Fruit fly (Drosophila melanogaster) whole organism, embryonic: ENCODE measurements around the gene Tsp96F.

Experiments used
- B-H1 ChIP-seq: fragments of 200-800 bp; sonication (Bioruptor generic); IDR thresholded peaks from 3 replicates; pipeline ENCODE4 v1.3.6; 2022; ENCODE audit warnings: missing biosample characterization, missing genetic modification characterization
- CG10321 ChIP-seq: fragments of 200-800 bp; sonication (Bioruptor generic); IDR thresholded peaks from 2 replicates; pipeline ENCODE4 v1.3.6; 2022; ENCODE audit warnings: missing biosample characterization, missing genetic modification characterization
- CG10959 ChIP-seq: fragments of 200-800 bp; sonication (Bioruptor generic); IDR thresholded peaks from 2 replicates; pipeline ENCODE4 v1.3.6; 2022; ENCODE audit warnings: missing biosample characterization, missing genetic modification characterization
- CG14014 ChIP-seq: fragments of 200-800 bp; sonication (Bioruptor generic); IDR thresholded peaks from 2 replicates; pipeline ENCODE4 v1.3.6; 2022; ENCODE audit warnings: missing biosample characterization, missing genetic modification characterization
- CG14860 ChIP-seq: fragments of 200-800 bp; sonication (Bioruptor generic); IDR thresholded peaks from 3 replicates; pipeline ENCODE4 v1.3.6; 2022; ENCODE audit warnings: missing biosample characterization, missing genetic modification characterization; ENCODE audit not compliant: partially characterized antibody
- CG15514 ChIP-seq: fragments of 200-800 bp; sonication (Bioruptor generic); optimal IDR thresholded peaks from 3 replicates; lab custom pipeline; 2017; ENCODE audit warnings: missing biosample characterization, missing genetic modification characterization, mild to moderate bottlenecking, moderate library complexity, missing genetic modification reagents
- CG16779 ChIP-seq: fragments of 200-800 bp; sonication (Bioruptor generic); IDR thresholded peaks from 2 replicates; pipeline ENCODE4 v1.3.6; 2022; ENCODE audit warnings: missing biosample characterization, missing genetic modification characterization
- CG17361 ChIP-seq: fragments of 200-800 bp; sonication (Bioruptor generic); IDR thresholded peaks from 3 replicates; pipeline ENCODE4 v1.3.6; 2022; ENCODE audit warnings: missing biosample characterization, missing genetic modification characterization
- CG18011 ChIP-seq: fragments of 200-800 bp; sonication (Bioruptor generic); optimal IDR thresholded peaks from 2 replicates; lab custom pipeline; 2017; ENCODE audit warnings: missing biosample characterization, missing genetic modification characterization, mild to moderate bottlenecking, moderate library complexity, missing genotype
- CG18764 ChIP-seq: fragments of 200-800 bp; sonication (Bioruptor generic); optimal IDR thresholded peaks from 3 replicates; lab custom pipeline; 2016; ENCODE audit warnings: missing biosample characterization, missing genetic modification characterization
- CG2202 ChIP-seq: fragments of 200-800 bp; sonication (Bioruptor generic); optimal IDR thresholded peaks from 2 replicates; lab custom pipeline; 2018; ENCODE audit warnings: missing biosample characterization, mild to moderate bottlenecking, missing genetic modification characterization
- CG3065 ChIP-seq: fragments of 200-800 bp; sonication (Bioruptor generic); optimal IDR thresholded peaks from 2 replicates; lab custom pipeline; 2016; ENCODE audit warnings: missing biosample characterization, missing genetic modification characterization
- CG31441 ChIP-seq: fragments of 200-800 bp; sonication (Bioruptor generic); IDR thresholded peaks from 2 replicates; pipeline ENCODE4 v1.3.6; 2022; ENCODE audit warnings: missing biosample characterization, missing genetic modification characterization
- CG4707 ChIP-seq: fragments of 200-800 bp; sonication (Bioruptor generic); optimal IDR thresholded peaks from 2 replicates; lab custom pipeline; 2018; ENCODE audit warnings: missing biosample characterization, mild to moderate bottlenecking, missing genetic modification characterization, moderate library complexity
- CG5180 ChIP-seq: fragments of 200-800 bp; sonication (Bioruptor generic); optimal IDR thresholded peaks from 3 replicates; lab custom pipeline; 2017; ENCODE audit warnings: missing biosample characterization, missing genetic modification characterization, mild to moderate bottlenecking, moderate library complexity, missing genetic modification reagents
- CG9609 ChIP-seq: fragments of 200-800 bp; sonication (Bioruptor generic); optimal IDR thresholded peaks from 3 replicates; lab custom pipeline; 2016; ENCODE audit warnings: missing biosample characterization, missing genetic modification characterization
- CG9727 ChIP-seq: fragments of 200-800 bp; sonication (Bioruptor generic); optimal IDR thresholded peaks from 3 replicates; lab custom pipeline; 2017; ENCODE audit warnings: missing biosample characterization, mild to moderate bottlenecking, missing genetic modification characterization
- CG9797 ChIP-seq: fragments of 200-800 bp; sonication (Bioruptor generic); optimal IDR thresholded peaks from 3 replicates; lab custom pipeline; 2018; ENCODE audit warnings: missing biosample characterization, mild to moderate bottlenecking, missing genetic modification characterization
- CG9817 ChIP-seq: fragments of 200-800 bp; sonication (Bioruptor generic); optimal IDR thresholded peaks from 2 replicates; lab custom pipeline; 2018; ENCODE audit warnings: missing biosample characterization, mild to moderate bottlenecking, missing genetic modification characterization, moderate library complexity
- CkIIα-i1 ChIP-seq: fragments of 200-800 bp; sonication (Bioruptor generic); IDR thresholded peaks from 2 replicates; pipeline ENCODE4 v1.3.6; 2022; ENCODE audit warnings: missing biosample characterization, missing genetic modification characterization
- CoRest ChIP-seq: fragments of 200-800 bp; sonication (Bioruptor generic); optimal IDR thresholded peaks from 3 replicates; lab custom pipeline; 2018; ENCODE audit warnings: missing biosample characterization, mild to moderate bottlenecking, missing genetic modification characterization, moderate library complexity
- Hr78 ChIP-seq, 2 experiments: fragments of 200-800 bp in 1 of 2; fragments of >200 bp in 1 of 2; sonication (Bioruptor generic) in 1 of 2; optimal IDR thresholded peaks; 2 replicates each; lab custom pipeline; 2017 to 2019; ENCODE audit warnings: missing biosample characterization in 2 of 2, missing genetic modification characterization in 2 of 2, mild to moderate bottlenecking in 1 of 2, moderate library complexity in 1 of 2
- Lhr ChIP-seq: fragments of 200-800 bp; sonication (Bioruptor generic); optimal IDR thresholded peaks from 3 replicates; lab custom pipeline; 2017; ENCODE audit warnings: mild to moderate bottlenecking, missing biosample characterization, missing genetic modification reagents, missing genetic modification characterization
- Meics ChIP-seq: fragments of 200-800 bp; sonication (Bioruptor generic); optimal IDR thresholded peaks from 2 replicates; lab custom pipeline; 2017; ENCODE audit warnings: missing biosample characterization, mild to moderate bottlenecking, missing genetic modification characterization
- Six4 ChIP-seq: fragments of 200-800 bp; sonication (Bioruptor generic); optimal IDR thresholded peaks from 2 replicates; lab custom pipeline; 2016; ENCODE audit warnings: missing biosample characterization, missing genetic modification characterization
- Xrp1 ChIP-seq: fragments of 200-800 bp; sonication (Bioruptor generic); IDR thresholded peaks from 2 replicates; pipeline ENCODE4 v1.3.6; 2022; ENCODE audit warnings: missing biosample characterization, missing genetic modification characterization
- ash1 ChIP-seq: fragments of 200-800 bp; sonication (Bioruptor generic); optimal IDR thresholded peaks from 2 replicates; lab custom pipeline; 2018; ENCODE audit warnings: missing biosample characterization, mild to moderate bottlenecking, missing genetic modification characterization
- az2 ChIP-seq: fragments of 200-800 bp; sonication (Bioruptor generic); optimal IDR thresholded peaks from 3 replicates; lab custom pipeline; 2016; ENCODE audit warnings: missing biosample characterization, missing genetic modification characterization
- bab2 ChIP-seq: fragments of 200-800 bp; sonication (Bioruptor generic); optimal IDR thresholded peaks from 2 replicates; lab custom pipeline; 2016; ENCODE audit warnings: missing biosample characterization, missing genetic modification characterization
- da ChIP-seq: fragments of 200-800 bp; sonication (Bioruptor generic); optimal IDR thresholded peaks from 2 replicates; lab custom pipeline; 2016; ENCODE audit warnings: missing biosample characterization, missing genetic modification characterization
- dimm ChIP-seq: fragments of 200-800 bp; sonication (Bioruptor generic); IDR thresholded peaks from 2 replicates; pipeline ENCODE4 v1.3.6; 2022; ENCODE audit warnings: missing biosample characterization, missing genetic modification characterization
- eyg ChIP-seq: fragments of 200-800 bp; sonication (Bioruptor generic); optimal IDR thresholded peaks from 3 replicates; lab custom pipeline; 2016; ENCODE audit warnings: missing biosample characterization, missing genetic modification characterization
- fu2 ChIP-seq: fragments of 200-800 bp; sonication (Bioruptor generic); optimal IDR thresholded peaks from 2 replicates; lab custom pipeline; 2016; ENCODE audit warnings: missing biosample characterization, missing genetic modification characterization
- gfzf ChIP-seq: fragments of 200-800 bp; sonication (Bioruptor generic); optimal IDR thresholded peaks from 2 replicates; lab custom pipeline; 2016; ENCODE audit warnings: missing biosample characterization, mild to moderate bottlenecking, missing genetic modification characterization, moderate library complexity
- hkb ChIP-seq, 2 experiments: fragments of 200-800 bp in 1 of 2; fragments of >200 bp in 1 of 2; sonication (Bioruptor generic) in 1 of 2; IDR thresholded peaks in 1 of 2; optimal IDR thresholded peaks in 1 of 2; 2 replicates each; pipeline versions ENCODE4 v1.3.6 to Lab custom; 2017 to 2022; ENCODE audit warnings: missing biosample characterization in 1 of 2, missing genetic modification characterization in 1 of 2
- klu ChIP-seq: fragments of 200-800 bp; sonication (Bioruptor generic); IDR thresholded peaks from 2 replicates; pipeline ENCODE4 v1.3.6; 2022; ENCODE audit warnings: missing biosample characterization, missing genetic modification characterization
- lilli ChIP-seq: fragments of 200-800 bp; sonication (Bioruptor generic); optimal IDR thresholded peaks from 3 replicates; lab custom pipeline; 2016; ENCODE audit warnings: missing biosample characterization, missing genetic modification characterization
- mirr ChIP-seq: fragments of 200-800 bp; sonication (Bioruptor generic); optimal IDR thresholded peaks from 3 replicates; lab custom pipeline; 2018; ENCODE audit warnings: missing biosample characterization, mild to moderate bottlenecking, missing genetic modification characterization
- mld ChIP-seq: fragments of 200-800 bp; sonication (Bioruptor generic); IDR thresholded peaks from 3 replicates; pipeline ENCODE4 v1.3.6; 2022; ENCODE audit warnings: missing biosample characterization, missing genetic modification characterization; ENCODE audit not compliant: partially characterized antibody
- nerfin-1 ChIP-seq: fragments of 200-800 bp; sonication (Bioruptor generic); optimal IDR thresholded peaks from 3 replicates; lab custom pipeline; 2019; ENCODE audit warnings: missing biosample characterization, mild to moderate bottlenecking, missing genetic modification characterization, moderate library complexity
- nmo ChIP-seq: fragments of 200-800 bp; sonication (Bioruptor generic); optimal IDR thresholded peaks from 2 replicates; lab custom pipeline; 2018; ENCODE audit warnings: missing biosample characterization, mild to moderate bottlenecking, missing genetic modification characterization, moderate library complexity
- oc ChIP-seq: fragments of 200-800 bp; sonication (Bioruptor generic); optimal IDR thresholded peaks from 2 replicates; lab custom pipeline; 2018; ENCODE audit warnings: missing biosample characterization, mild to moderate bottlenecking, missing genetic modification characterization, moderate library complexity
- p53 ChIP-seq: fragments of 200-800 bp; sonication (Bioruptor generic); optimal IDR thresholded peaks from 2 replicates; lab custom pipeline; 2016; ENCODE audit warnings: missing biosample characterization, missing genetic modification characterization
- prd ChIP-seq, 3 experiments: fragments of >200 bp in 2 of 3; fragments of 200-800 bp in 1 of 3; sonication (Bioruptor generic) in 1 of 3; optimal IDR thresholded peaks in 2 of 3; IDR thresholded peaks in 1 of 3; 2 replicates in 2 of 3; 3 replicates in 1 of 3; pipeline versions ENCODE4 v1.3.6 to Lab custom; 2017 to 2022; ENCODE audit warnings: missing biosample characterization in 1 of 3, missing genetic modification characterization in 1 of 3
- pros ChIP-seq: fragments of 200-800 bp; sonication (Bioruptor generic); optimal IDR thresholded peaks from 3 replicates; lab custom pipeline; 2019; ENCODE audit warnings: missing biosample characterization, mild to moderate bottlenecking, missing genetic modification characterization, moderate library complexity
- ranshi ChIP-seq: fragments of 200-800 bp; sonication (Bioruptor generic); IDR thresholded peaks from 2 replicates; pipeline ENCODE4 v1.3.6; 2022; ENCODE audit warnings: missing biosample characterization, missing genetic modification characterization
- sima ChIP-seq: fragments of 200-800 bp; sonication (Bioruptor generic); optimal IDR thresholded peaks from 2 replicates; lab custom pipeline; 2016; ENCODE audit warnings: missing biosample characterization, missing genetic modification characterization
- so ChIP-seq: fragments of 200-800 bp; sonication (Bioruptor generic); IDR thresholded peaks from 3 replicates; pipeline ENCODE4 v1.3.6; 2022; ENCODE audit warnings: missing biosample characterization, missing genetic modification characterization
- tna ChIP-seq: fragments of 200-800 bp; sonication (Bioruptor generic); IDR thresholded peaks from 2 replicates; pipeline ENCODE4 v1.3.6; 2022; ENCODE audit warnings: missing biosample characterization, missing genetic modification characterization; ENCODE audit not compliant: partially characterized antibody
- tup ChIP-seq: fragments of 200-800 bp; sonication (Bioruptor generic); optimal IDR thresholded peaks from 2 replicates; lab custom pipeline; 2016; ENCODE audit warnings: missing biosample characterization, mild to moderate bottlenecking, missing genetic modification characterization, moderate library complexity

The Tsp96F gene

DNA sequence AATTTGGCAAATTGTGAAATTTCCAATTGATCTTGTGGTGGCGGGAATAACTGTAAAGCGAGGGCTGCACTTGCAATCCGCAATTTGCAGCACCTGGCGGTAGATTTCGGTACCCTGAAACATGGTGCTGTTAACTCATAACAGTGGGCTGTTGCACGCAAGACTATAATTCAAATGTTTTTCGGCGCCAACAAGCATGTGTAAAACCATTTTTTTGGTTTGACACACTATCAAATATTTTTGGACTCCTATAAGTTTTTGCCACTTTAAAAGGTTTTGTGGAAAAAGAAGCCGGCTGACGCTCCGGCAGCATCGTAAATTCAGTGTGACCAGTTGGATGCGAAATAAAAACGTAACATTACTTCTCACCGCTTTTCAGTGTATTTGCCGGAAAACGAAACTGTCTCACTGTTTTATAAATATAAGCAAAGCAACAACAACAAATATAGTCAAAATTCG lies 30.0 kb downstream of the Tsp96F start, which contains the start of the genes CG14545 and CG5886 (continued):
- no peak for TF ChIP-seq mld (GFP tag; lab: Robert Waterston, UW)
- no peak for TF ChIP-seq ranshi (GFP tag; lab: Robert Waterston, UW)
- TF ChIP-seq ash1: no peak
- no peak for TF ChIP-seq CG14860 (GFP tag; lab: Robert Waterston, UW)
- TF ChIP-seq gfzf (GFP tag; lab: Kevin White, UChicago): peak; percentile 91
- peak; percentile 85 for TF ChIP-seq CG9797 (GFP tag; lab: Kevin White, UChicago)
- no peak for TF ChIP-seq da (GFP tag; lab: Kevin White, UChicago)
- TF ChIP-seq CG18764 (GFP tag; lab: Kevin White, UChicago): no peak
- no peak for TF ChIP-seq CG5180 (GFP tag; lab: Kevin White, UChicago)
- TF ChIP-seq p53 (GFP tag; lab: Kevin White, UChicago): no peak
- TF ChIP-seq oc (tag; lab: Kevin White, UChicago): no peak
- TF ChIP-seq CG14014: no peak
- no peak for TF ChIP-seq mirr (GFP tag; lab: Kevin White, UChicago)
- TF ChIP-seq az2 (GFP tag; lab: Kevin White, UChicago): no peak
- TF ChIP-seq tna (GFP tag; lab: Robert Waterston, UW): no peak
- peak; percentile 93 for TF ChIP-seq hkb (optimal IDR thresholded peaks at IDR 0.05; lab: Kevin White, UChicago)
- no peak for TF ChIP-seq hkb (GFP tag; IDR thresholded peaks at IDR 0.05; lab: Robert Waterston, UW)
- no peak for TF ChIP-seq CG9817 (tag; lab: Kevin White, UChicago)
- TF ChIP-seq bab2 (GFP tag; lab: Kevin White, UChicago): no peak
- TF ChIP-seq Xrp1 (GFP tag; lab: Robert Waterston, UW): no peak
- peak; percentile 23 for TF ChIP-seq CoRest (tag; lab: Kevin White, UChicago)
- TF ChIP-seq CG17361: no peak; the same call in 2 of the 3 replicates
- no peak for TF ChIP-seq B-H1 (GFP tag; lab: Robert Waterston, UW)
- TF ChIP-seq CG31441 (GFP tag; lab: Robert Waterston, UW): no peak
- TF ChIP-seq Hr78 (GFP tag; optimal IDR thresholded peaks at IDR 0.05; lab: Kevin White, UChicago): no peak
- no peak for TF ChIP-seq tup (GFP tag; lab: Kevin White, UChicago)
- no peak for TF ChIP-seq CG10321 (GFP tag; lab: Robert Waterston, UW)
- TF ChIP-seq so: no peak
- no peak for TF ChIP-seq klu (GFP tag; lab: Robert Waterston, UW)
- no peak for TF ChIP-seq CG4707
- no peak for TF ChIP-seq CG2202 (tag; lab: Kevin White, UChicago)
- TF ChIP-seq fu2 (GFP tag; lab: Kevin White, UChicago): no peak
- TF ChIP-seq CG15514: peak; percentile 33
- peak; percentile 15 for TF ChIP-seq lilli
- TF ChIP-seq CG9609: no peak
- no peak for TF ChIP-seq Six4
- peak; percentile 74 for TF ChIP-seq Lhr (GFP tag; lab: Kevin White, UChicago)
- no peak for TF ChIP-seq Meics (GFP tag; lab: Kevin White, UChicago)
- peak; percentile 63 for TF ChIP-seq nmo (GFP tag; lab: Kevin White, UChicago)
- TF ChIP-seq eyg: no peak
- no peak for TF ChIP-seq CG3065 (GFP tag; lab: Kevin White, UChicago)
- no peak for TF ChIP-seq CG16779 (GFP tag; lab: Robert Waterston, UW)
- TF ChIP-seq CkIIα-i1 (GFP tag; lab: Robert Waterston, UW): no peak
- TF ChIP-seq CG18011 (GFP tag; lab: Kevin White, UChicago): no peak
- no peak for TF ChIP-seq CG9727
- TF ChIP-seq pros (GFP tag; lab: Kevin White, UChicago): no peak
- TF ChIP-seq dimm (GFP tag; lab: Robert Waterston, UW): no peak
- TF ChIP-seq prd (optimal IDR thresholded peaks at IDR 0.05; lab: Kevin White, UChicago): no peak
- 0 out of 3 replicates have a peak, but pooled peaks have one; percentile 5 for TF ChIP-seq prd (GFP tag; IDR thresholded peaks at IDR 0.05; lab: Robert Waterston, UW)
- TF ChIP-seq nerfin-1 (tag; lab: Kevin White, UChicago): no peak
- TF ChIP-seq sima (GFP tag; lab: Kevin White, UChicago): no peak
- TF ChIP-seq CG10959 (GFP tag; lab: Robert Waterston, UW): no peak
